Fruit fly (Drosophila melanogaster): Measurements from ENCODE around the gene MED11.

The MED11 gene

DNA sequence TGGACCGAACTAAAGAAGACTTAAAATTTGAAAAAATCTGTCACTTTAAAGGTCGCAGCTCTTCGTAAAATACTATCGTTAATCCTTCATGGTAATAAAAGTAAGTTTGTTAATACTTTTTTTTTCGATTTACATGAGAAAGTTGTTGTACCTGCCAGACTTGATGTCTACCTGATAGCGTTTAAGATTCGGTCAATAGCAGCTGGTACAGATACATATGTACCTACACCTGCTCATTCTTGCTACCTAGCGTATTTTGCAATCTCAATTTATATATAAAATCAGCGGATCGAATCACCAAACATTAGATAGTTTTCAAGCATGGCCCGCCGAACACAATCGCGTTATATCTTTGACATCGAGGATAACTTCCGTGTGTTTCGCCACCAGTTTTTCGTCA, 1.5 kb upstream of the MED11 start, which contains the start of gene CG6885:
CG6885 (plus strand) TSS at position 301 of the 400 bp plus-strand sequence.
- TF ChIP-seq svp (GFP tag) (no peak), CG11762 (GFP tag; optimal IDR thresholded peaks at IDR 0.05; ENCODE audit: insufficient read depth) (no peak), CG11902 (GFP tag; optimal IDR thresholded peaks at IDR 0.05) (no peak), Sox15 (GFP tag; optimal IDR thresholded peaks at IDR 0.05) (no peak), CG3919 (GFP tag; optimal IDR thresholded peaks at IDR 0.05) (no peak), salr (GFP tag; optimal IDR thresholded peaks at IDR 0.05) (no peak), CG9139 (GFP tag; optimal IDR thresholded peaks at IDR 0.05) (no peak), cyc (GFP tag; optimal IDR thresholded peaks at IDR 0.05) (no peak), dsx (GFP tag; optimal IDR thresholded peaks at IDR 0.05; ENCODE audit: poor library complexity, severe bottlenecking) (no peak), Lpt (GFP tag; optimal IDR thresholded peaks at IDR 0.05) (no peak), CG1621 (tag; optimal IDR thresholded peaks at IDR 0.05) (no peak), CG31627 (GFP tag; optimal IDR thresholded peaks at IDR 0.05) (no peak)

DNA sequence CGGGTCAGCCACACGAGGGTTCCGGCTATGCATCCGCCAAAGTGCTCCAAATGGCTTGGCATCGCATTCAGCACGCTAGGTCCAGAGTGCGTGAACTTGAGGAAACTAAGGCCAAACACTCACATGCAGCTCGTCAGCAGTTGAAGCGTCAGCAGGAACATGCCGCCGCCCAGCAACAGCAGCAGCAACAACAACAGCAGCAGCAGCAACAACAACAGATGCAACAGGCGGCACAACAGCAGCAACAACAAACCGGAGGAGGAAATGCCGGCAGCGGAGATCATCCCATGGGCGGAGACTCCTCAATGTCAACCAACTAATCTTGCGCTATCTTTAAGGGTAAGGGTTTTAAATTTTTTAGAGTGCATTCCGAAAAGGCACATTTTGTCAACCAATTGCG, 513 bp downstream of the MED11 start:
- TF ChIP-seq Lpt (GFP tag; optimal IDR thresholded peaks at IDR 0.05), result no peak

DNA sequence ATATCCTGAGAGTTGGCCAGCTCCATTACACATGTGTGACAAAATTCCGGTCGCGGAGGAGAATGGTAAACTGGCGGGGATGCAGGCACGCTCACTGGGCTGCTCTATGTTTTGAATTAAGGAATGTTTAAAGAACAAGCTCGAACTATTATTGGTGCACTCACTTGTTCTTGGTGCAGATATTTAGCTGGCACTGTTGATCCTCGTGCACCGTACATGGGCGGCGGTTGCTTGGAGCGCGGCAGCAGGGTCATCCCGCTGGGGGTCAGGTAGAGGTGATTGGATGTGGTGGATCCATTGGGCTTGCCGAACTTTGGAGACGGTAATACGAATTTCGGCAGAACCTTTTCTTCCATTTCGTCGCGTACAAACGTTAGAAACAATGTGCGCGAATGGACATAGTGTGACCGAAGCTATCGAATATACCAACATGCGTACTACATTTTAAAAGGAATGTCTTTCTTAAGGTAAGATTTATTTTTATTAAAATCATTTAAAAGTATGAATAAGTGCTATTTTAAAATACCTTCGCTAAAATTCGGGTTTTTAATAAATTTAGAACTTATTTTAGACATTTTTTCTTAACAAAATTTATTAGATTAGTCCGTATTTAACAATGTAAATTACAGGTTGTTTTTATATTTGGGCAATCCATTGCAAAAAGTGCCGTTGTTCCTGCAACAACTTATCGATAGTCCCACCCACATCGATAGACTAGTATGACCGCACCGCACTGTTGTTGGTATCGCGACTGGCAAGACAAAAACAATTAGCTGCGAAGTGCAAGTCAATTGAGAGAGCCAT, 2.5 kb downstream of the MED11 start, which contains the start of the genes Nufip and Atg3:
Nufip (minus strand) TSS at position 415 of the 804 bp plus-strand sequence.
Atg3 (plus strand) TSS at position 735 of the 804 bp plus-strand sequence.
- TF ChIP-seq Sox15 (GFP tag; optimal IDR thresholded peaks at IDR 0.05) (no peak), Smox (GFP tag; optimal IDR thresholded peaks at IDR 0.05) (no peak), svp (GFP tag) (peak; percentile 58), net (GFP tag; optimal IDR thresholded peaks at IDR 0.05) (peak; percentile 12), CG6854 (GFP tag; optimal IDR thresholded peaks at IDR 0.05) (no peak), Ets96B (tag; optimal IDR thresholded peaks at IDR 0.05) (peak; percentile 1), fkh (GFP tag; optimal IDR thresholded peaks at IDR 0.05) (no peak), CG8319 (GFP tag; optimal IDR thresholded peaks at IDR 0.05) (no peak), CG3032 (tag; optimal IDR thresholded peaks at IDR 0.05) (peak; percentile 37), Met (GFP tag; optimal IDR thresholded peaks at IDR 0.05) (peak; percentile 34), fd59A (GFP tag; optimal IDR thresholded peaks at IDR 0.05) (no peak), CG8632 (GFP tag; optimal IDR thresholded peaks at IDR 0.05) (no peak), OdsH (GFP tag; optimal IDR thresholded peaks at IDR 0.05) (peak; percentile 16), CG3919 (GFP tag; optimal IDR thresholded peaks at IDR 0.05) (peak; percentile 46), pdm3 (GFP tag; optimal IDR thresholded peaks at IDR 0.05) (peak; percentile 53), Ets21C (GFP tag; optimal IDR thresholded peaks at IDR 0.05) (no peak), dsx (GFP tag; optimal IDR thresholded peaks at IDR 0.05; ENCODE audit: poor library complexity, severe bottlenecking) (peak; percentile 76), Eip93F (GFP tag; optimal IDR thresholded peaks at IDR 0.05) (no peak), achi (GFP tag; optimal IDR thresholded peaks at IDR 0.05) (no peak), CG34406 (GFP tag; optimal IDR thresholded peaks at IDR 0.05) (peak; percentile 12), CG6163 (GFP tag; IDR thresholded peaks at IDR 0.05) (peak; percentile 65; the same call in 2 of the 3 replicates), CG10669 (GFP tag; optimal IDR thresholded peaks at IDR 0.05) (no peak), ss (GFP tag; optimal IDR thresholded peaks at IDR 0.05) (no peak), CG4318 (GFP tag; optimal IDR thresholded peaks at IDR 0.05) (no peak), CG9139 (GFP tag; optimal IDR thresholded peaks at IDR 0.05) (no peak), CG6808 (GFP tag; optimal IDR thresholded peaks at IDR 0.05) (no peak), Gug (GFP tag; IDR thresholded peaks at IDR 0.05) (no peak), CG10631 (GFP tag; optimal IDR thresholded peaks at IDR 0.05) (peak; percentile 50), CG16779 (tag; optimal IDR thresholded peaks at IDR 0.05) (no peak), Eip78C (GFP tag) (peak; percentile 85), Hr4 (GFP tag; optimal IDR thresholded peaks at IDR 0.05) (peak; percentile 45), Hr38 (GFP tag; optimal IDR thresholded peaks at IDR 0.05) (no peak), CG11762 (GFP tag; optimal IDR thresholded peaks at IDR 0.05; ENCODE audit: insufficient read depth) (no peak), Hr39 (GFP tag; optimal IDR thresholded peaks at IDR 0.05) (peak; percentile 40), CG15336 (GFP tag; IDR thresholded peaks at IDR 0.05) (no peak), CG6276 (GFP tag; optimal IDR thresholded peaks at IDR 0.05) (no peak), CG11294 (GFP tag; IDR thresholded peaks at IDR 0.05) (no peak), CG11902 (GFP tag; optimal IDR thresholded peaks at IDR 0.05) (no peak), esn (GFP tag; optimal IDR thresholded peaks at IDR 0.05) (peak; percentile 41), Eip75B (GFP tag; optimal IDR thresholded peaks at IDR 0.05) (no peak)
